Fruit fly (Drosophila melanogaster): ENCODE data around the gene ksr.

DNA sequence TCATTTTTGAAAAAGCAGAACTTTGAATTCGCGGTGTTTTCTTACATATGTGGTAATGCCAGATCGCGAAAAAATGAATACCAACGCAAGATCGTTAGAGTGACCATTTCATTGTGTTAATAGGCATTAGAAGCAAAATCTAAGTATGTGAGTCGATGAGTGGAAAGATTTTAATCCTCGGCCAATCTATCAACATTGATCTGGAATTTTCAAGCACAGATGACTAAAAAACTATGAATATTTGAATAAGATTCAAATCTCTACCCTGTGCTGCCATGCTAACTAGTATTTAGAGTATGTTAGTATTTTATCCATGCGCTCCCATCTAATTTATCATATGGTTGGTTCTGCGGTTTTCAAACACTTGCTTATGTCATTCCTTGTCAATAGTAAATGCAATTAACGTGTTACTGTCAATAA, 32.9 kb upstream of the ksr start:
- no peak for TF ChIP-seq h (optimal IDR thresholded peaks at IDR 0.05)
- TF ChIP-seq Myc (optimal IDR thresholded peaks at IDR 0.05): no peak
- no peak for TF ChIP-seq ttk (optimal IDR thresholded peaks at IDR 0.05)
- no peak for TF ChIP-seq insv (optimal IDR thresholded peaks at IDR 0.05)

Measured in Kc167 (cell line).